Worm (Caenorhabditis elegans) whole organism, mixed stage, embryonic: ENCODE measurements around the gene fbxb-10.
"Not testable (repeated sequence)": the region's sequence is repeated elsewhere in the genome, so short reads cannot be mapped to it uniquely, and the experiment has no call there.

Source experiments
- M03D4.4 ChIP-seq: sonication (generic microtip); optimal IDR thresholded peaks from 2 replicates; lab custom pipeline; 2017; ENCODE audit warnings: mild to moderate bottlenecking, missing genetic modification characterization, missing compliant biosample characterization
- bed-3 ChIP-seq: fragments of 200-800 bp; sonication (Bioruptor generic); optimal IDR thresholded peaks from 3 replicates; lab custom pipeline; 2018; ENCODE audit warnings: mild to moderate bottlenecking, missing genetic modification characterization, moderate library complexity, missing compliant biosample characterization
- blmp-1 ChIP-seq: fragments of 150-350 bp; optimal IDR thresholded peaks from 2 replicates; lab custom pipeline; 2014; ENCODE audit warnings: missing biosample characterization, missing genetic modification characterization
- ceh-39 ChIP-seq: fragments of 150-350 bp; optimal IDR thresholded peaks from 2 replicates; lab custom pipeline; 2014; ENCODE audit warnings: missing biosample characterization, missing genetic modification characterization
- ceh-43 ChIP-seq: fragments of 200-800 bp; sonication (Bioruptor generic); optimal IDR thresholded peaks from 2 replicates; lab custom pipeline; 2018; ENCODE audit warnings: mild to moderate bottlenecking, missing genetic modification characterization, moderate library complexity, missing compliant biosample characterization
- ceh-83 ChIP-seq: fragments of 200-800 bp; sonication (Bioruptor generic); optimal IDR thresholded peaks from 2 replicates; lab custom pipeline; 2018; ENCODE audit warnings: mild to moderate bottlenecking, missing genetic modification characterization, missing compliant biosample characterization
- ces-1 ChIP-seq: fragments of 150-350 bp; optimal IDR thresholded peaks from 2 replicates; lab custom pipeline; 2014; ENCODE audit warnings: missing biosample characterization, missing genetic modification reagents, missing genetic modification characterization
- cnd-1 ChIP-seq: fragments of 200-800 bp; sonication (Bioruptor generic); optimal IDR thresholded peaks from 2 replicates; lab custom pipeline; 2018; ENCODE audit warnings: mild to moderate bottlenecking, missing genetic modification characterization, missing compliant biosample characterization
- drap-1 ChIP-seq: fragments of 200-800 bp; sonication (Bioruptor generic); optimal IDR thresholded peaks from 3 replicates; lab custom pipeline; 2018; ENCODE audit warnings: mild to moderate bottlenecking, missing genetic modification characterization, missing compliant biosample characterization
- elt-1 ChIP-seq: sonication (generic microtip); optimal IDR thresholded peaks from 2 replicates; lab custom pipeline; 2017; ENCODE audit warnings: missing genetic modification characterization, mild to moderate bottlenecking, missing compliant biosample characterization, antibody characterized with exemption, moderate library complexity, borderline replicate concordance; ENCODE audit not compliant: insufficient read depth
- elt-3 ChIP-seq: fragments of 150-350 bp; optimal IDR thresholded peaks from 2 replicates; lab custom pipeline; 2014; ENCODE audit warnings: missing biosample characterization, missing genetic modification characterization
- flh-1 ChIP-seq: fragments of 200-800 bp; sonication (Bioruptor generic); optimal IDR thresholded peaks from 2 replicates; lab custom pipeline; 2018; ENCODE audit warnings: mild to moderate bottlenecking, missing genetic modification characterization, moderate library complexity, missing compliant biosample characterization
- ham-2 ChIP-seq: fragments of 200-800 bp; sonication (Bioruptor generic); optimal IDR thresholded peaks from 2 replicates; lab custom pipeline; 2018; ENCODE audit warnings: mild to moderate bottlenecking, missing genetic modification characterization, missing compliant biosample characterization
- hlh-1 ChIP-seq: fragments of 150-350 bp; optimal IDR thresholded peaks from 2 replicates; lab custom pipeline; 2014; ENCODE audit warnings: missing biosample characterization, missing genetic modification reagents, missing genetic modification characterization
- lsy-2 ChIP-seq: fragments of 150-350 bp; optimal IDR thresholded peaks from 2 replicates; lab custom pipeline; 2014; ENCODE audit warnings: missing biosample characterization, missing genetic modification characterization
- mab-5 ChIP-seq: fragments of 150-350 bp; optimal IDR thresholded peaks from 2 replicates; lab custom pipeline; 2014; ENCODE audit warnings: missing biosample characterization, missing genetic modification characterization
- mep-1 ChIP-seq: fragments of 150-350 bp; optimal IDR thresholded peaks from 2 replicates; lab custom pipeline; 2017; ENCODE audit warnings: missing biosample characterization, missing genetic modification reagents, missing genetic modification characterization, inconsistent platforms
- mls-2 ChIP-seq: sonication (generic microtip); optimal IDR thresholded peaks from 2 replicates; lab custom pipeline; 2016; ENCODE audit warnings: mild to moderate bottlenecking, missing genetic modification characterization, moderate library complexity, missing compliant biosample characterization
- nhr-12 ChIP-seq: fragments of 150-350 bp; optimal IDR thresholded peaks from 2 replicates; lab custom pipeline; 2014; ENCODE audit warnings: missing biosample characterization, missing genetic modification characterization
- nhr-2 ChIP-seq: fragments of 150-350 bp; optimal IDR thresholded peaks from 2 replicates; lab custom pipeline; 2014; ENCODE audit warnings: missing biosample characterization, missing genetic modification characterization
- nhr-237 ChIP-seq: fragments of 150-350 bp; optimal IDR thresholded peaks from 2 replicates; lab custom pipeline; 2014; ENCODE audit warnings: missing biosample characterization, missing genetic modification characterization
- nhr-76 ChIP-seq: sonication (generic microtip); optimal IDR thresholded peaks from 2 replicates; lab custom pipeline; 2017; ENCODE audit warnings: missing biosample characterization, missing genetic modification characterization
- pha-4 ChIP-seq: fragments of 150-350 bp; optimal IDR thresholded peaks from 2 replicates; lab custom pipeline; 2018; ENCODE audit warnings: missing biosample characterization, missing genetic modification reagents, missing genetic modification characterization
- sem-2 ChIP-seq: fragments of 200-800 bp; sonication (Bioruptor generic); optimal IDR thresholded peaks from 2 replicates; lab custom pipeline; 2018; ENCODE audit warnings: mild to moderate bottlenecking, missing genetic modification characterization, missing compliant biosample characterization
- sptf-1 ChIP-seq: sonication (generic microtip); optimal IDR thresholded peaks from 2 replicates; lab custom pipeline; 2017; ENCODE audit warnings: mild to moderate bottlenecking, missing genetic modification characterization, moderate library complexity, missing compliant biosample characterization
- zip-8 ChIP-seq: fragments of 150-350 bp; optimal IDR thresholded peaks from 2 replicates; lab custom pipeline; 2014; ENCODE audit warnings: missing biosample characterization, missing genetic modification characterization

The fbxb-10 gene

DNA sequence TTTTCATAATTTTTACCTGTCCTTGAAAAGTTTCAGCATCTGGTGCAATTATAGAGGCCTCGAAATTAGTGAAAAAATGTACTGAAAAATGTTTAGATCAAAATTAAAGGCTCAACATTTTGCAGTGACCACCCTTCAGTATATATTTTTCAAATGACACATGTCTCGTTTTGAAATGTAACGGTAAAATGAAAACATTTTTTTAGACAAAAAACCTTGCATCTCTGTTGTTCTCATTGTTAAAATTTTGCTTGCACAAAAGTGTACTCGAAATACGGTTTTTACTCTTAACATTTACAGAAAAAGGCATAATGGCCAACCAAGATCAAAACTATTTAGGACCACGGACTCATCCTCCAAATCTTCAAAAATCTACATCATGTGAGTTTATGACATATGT lies 6.1 kb upstream of the fbxb-10 start, which contains the start of gene math-41:
TSS of gene math-41 (plus strand) at position 301 of the 400 bp plus-strand sequence.
- TF ChIP-seq zip-8 (tag; lab: Kevin White, UChicago); lsy-2; mls-2: not testable (repeated sequence)

DNA sequence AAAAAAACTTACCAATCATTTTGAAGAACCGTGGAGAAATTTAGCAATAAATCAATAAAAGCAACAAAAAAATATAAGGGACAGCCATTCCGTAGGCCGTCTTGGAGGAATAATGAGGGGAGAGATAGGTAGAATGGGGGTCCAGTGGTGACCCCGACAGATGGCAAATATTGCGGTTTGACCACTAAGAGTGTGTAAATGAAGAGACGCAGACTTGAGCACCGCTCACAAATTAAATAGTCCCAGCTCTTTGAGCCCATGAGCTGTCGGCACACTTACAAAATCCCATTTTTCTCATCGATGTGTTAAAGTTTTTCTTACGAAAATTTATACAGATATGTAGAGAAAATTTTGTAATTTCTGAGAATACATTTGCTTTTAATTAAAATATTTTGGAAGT lies 2.6 kb upstream of the fbxb-10 start, which contains the start of gene fbxa-3:
TSS of gene fbxa-3 (minus strand) at position 101 of the 400 bp plus-strand sequence.
- TF ChIP-seq nhr-76 (tag; lab: Kevin White, UChicago), result no peak
- TF ChIP-seq ces-1 (GFP tag; lab: Kevin White, UChicago), result peak; percentile 27
- no peak for TF ChIP-seq nhr-2
- no peak for TF ChIP-seq elt-3 (tag; lab: Kevin White, UChicago)
- peak; percentile 66 for TF ChIP-seq cnd-1 (tag; lab: Kevin White, UChicago)
- TF ChIP-seq ceh-83 (GFP tag; lab: Kevin White, UChicago), result no peak
- no peak for TF ChIP-seq ham-2 (GFP tag; lab: Kevin White, UChicago)
- no peak for TF ChIP-seq blmp-1
- no peak for TF ChIP-seq mab-5 (tag; lab: Kevin White, UChicago)
- no peak for TF ChIP-seq ceh-39 (tag; lab: Kevin White, UChicago)
- no peak for TF ChIP-seq flh-1
- TF ChIP-seq, all 35 proteins: peak for 2

ce11 chrII:1819944-1820570 lies 1.9 kb upstream of the fbxb-10 start, which contains the start of gene fbxc-19:
fbxc-19 (plus strand) TSS chrII:1820479.
- TF ChIP-seq bed-3 (no peak), elt-3 (tag; lab: Kevin White, UChicago) (peak; percentile 63), mep-1 (tag; lab: Kevin White, UChicago) (peak; percentile 12), elt-1 (tag; lab: Kevin White, UChicago) (peak; percentile 92)

ce11 chrII:1816053-1816452 lies 2.1 kb downstream of the fbxb-10 start:
- peak; percentile 59 for TF ChIP-seq hlh-1 (tag; lab: Kevin White, UChicago)
- no peak for TF ChIP-seq lsy-2

ce11 chrII:1808217-1808616 lies 10.0 kb downstream of the fbxb-10 start, which contains the start of gene C08F1.8:
C08F1.8 (minus strand) TSS chrII:1808317.
- TF ChIP-seq sem-2 (no peak), drap-1 (GFP tag; lab: Kevin White, UChicago) (no peak), nhr-12 (tag; lab: Kevin White, UChicago) (no peak), elt-3 (tag; lab: Kevin White, UChicago) (no peak), M03D4.4 (no peak), nhr-237 (tag; lab: Kevin White, UChicago) (no peak), flh-1 (no peak), sptf-1 (tag; lab: Kevin White, UChicago) (no peak)

ce11 chrII:1806358-1806757 lies 11.8 kb downstream of the fbxb-10 start, which contains the start of gene C08F1.12:
C08F1.12 (minus strand) TSS chrII:1806458.
- TF ChIP-seq mab-5 (tag; lab: Kevin White, UChicago), result no peak
- TF ChIP-seq ces-1 (GFP tag; lab: Kevin White, UChicago), result no peak
- no peak for TF ChIP-seq flh-1
- TF ChIP-seq ham-2 (GFP tag; lab: Kevin White, UChicago), result no peak
- no peak for TF ChIP-seq nhr-12 (tag; lab: Kevin White, UChicago)
- no peak for TF ChIP-seq drap-1 (GFP tag; lab: Kevin White, UChicago)
- TF ChIP-seq nhr-76 (tag; lab: Kevin White, UChicago), result no peak
- no peak for TF ChIP-seq ceh-39 (tag; lab: Kevin White, UChicago)
- no peak for TF ChIP-seq mls-2
- TF ChIP-seq blmp-1, result no peak
- TF ChIP-seq ceh-43, result no peak
- no peak for TF ChIP-seq pha-4 (tag; lab: Kevin White, UChicago)
- TF ChIP-seq lsy-2, result no peak
- TF ChIP-seq sptf-1 (tag; lab: Kevin White, UChicago), result no peak
- no peak for TF ChIP-seq elt-1 (tag; lab: Kevin White, UChicago)
- no peak for TF ChIP-seq mep-1 (tag; lab: Kevin White, UChicago)
- TF ChIP-seq ceh-83 (GFP tag; lab: Kevin White, UChicago), result no peak
- TF ChIP-seq nhr-2, result no peak
